Worm (Caenorhabditis elegans) whole organism, late embryonic: Measurements from ENCODE around the gene fbxa-183.
A peak's percentile ranks its signal among the peaks of the same experiment; 100 is the strongest.

ENCODE experiments used
- C08G9.2 ChIP-seq: sonication (generic microtip); optimal IDR thresholded peaks from 2 replicates; lab custom pipeline; 2016; ENCODE audit warnings: mild to moderate bottlenecking, missing genetic modification characterization, moderate library complexity, missing compliant biosample characterization
- C38D4.7 ChIP-seq: fragments of 200-800 bp; sonication (Bioruptor generic); optimal IDR thresholded peaks from 2 replicates; lab custom pipeline; 2018; ENCODE audit warnings: mild to moderate bottlenecking, missing genetic modification characterization, moderate library complexity, missing compliant biosample characterization
- F13H6.1 ChIP-seq: sonication (generic microtip); optimal IDR thresholded peaks from 2 replicates; lab custom pipeline; 2016; ENCODE audit warnings: missing genetic modification characterization, missing compliant biosample characterization
- K09A11.1 ChIP-seq: sonication (generic microtip); optimal IDR thresholded peaks from 2 replicates; lab custom pipeline; 2017; ENCODE audit warnings: antibody characterized with exemption, mild to moderate bottlenecking, missing genetic modification characterization, missing compliant biosample characterization; ENCODE audit not compliant: insufficient read depth
- T23F11.4 ChIP-seq: fragments of 200-800 bp; sonication (Bioruptor generic); optimal IDR thresholded peaks from 2 replicates; lab custom pipeline; 2018; ENCODE audit warnings: mild to moderate bottlenecking, missing genetic modification characterization, missing compliant biosample characterization
- ahr-1 ChIP-seq: sonication (generic microtip); optimal IDR thresholded peaks from 2 replicates; lab custom pipeline; 2016; ENCODE audit warnings: missing genetic modification characterization, missing compliant biosample characterization
- ceh-18 ChIP-seq: sonication (generic microtip); optimal IDR thresholded peaks from 2 replicates; lab custom pipeline; 2016; ENCODE audit warnings: missing genetic modification characterization, missing compliant biosample characterization
- ceh-2 ChIP-seq: sonication (generic microtip); optimal IDR thresholded peaks from 2 replicates; lab custom pipeline; 2016; ENCODE audit warnings: missing genotype, missing genetic modification characterization, missing compliant biosample characterization
- ceh-22 ChIP-seq: sonication (generic microtip); optimal IDR thresholded peaks from 2 replicates; lab custom pipeline; 2017; ENCODE audit warnings: missing biosample characterization, missing genetic modification characterization
- ceh-24 ChIP-seq: sonication (generic microtip); optimal IDR thresholded peaks from 2 replicates; lab custom pipeline; 2016; ENCODE audit warnings: mild to moderate bottlenecking, missing genetic modification characterization, missing compliant biosample characterization
- ceh-34 ChIP-seq: sonication (generic microtip); optimal IDR thresholded peaks from 2 replicates; lab custom pipeline; 2016; ENCODE audit warnings: mild to moderate bottlenecking, missing genetic modification characterization, missing compliant biosample characterization
- ceh-45 ChIP-seq: fragments of 200-800 bp; sonication (Bioruptor generic); IDR thresholded peaks from 2 replicates; pipeline ENCODE4 v1.3.6; 2022; ENCODE audit warnings: missing genetic modification reagents, missing genetic modification characterization, missing compliant biosample characterization
- ceh-48 ChIP-seq: sonication (generic microtip); optimal IDR thresholded peaks from 2 replicates; lab custom pipeline; 2016; ENCODE audit warnings: missing genetic modification characterization, inconsistent platforms, missing compliant biosample characterization
- ceh-9 ChIP-seq: sonication (generic microtip); optimal IDR thresholded peaks from 2 replicates; lab custom pipeline; 2016; ENCODE audit warnings: mild to moderate bottlenecking, missing genetic modification characterization, inconsistent platforms, missing compliant biosample characterization
- dmd-4 ChIP-seq: sonication (generic microtip); optimal IDR thresholded peaks from 2 replicates; lab custom pipeline; 2016; ENCODE audit warnings: borderline replicate concordance, missing genetic modification characterization, missing compliant biosample characterization
- elt-2 ChIP-seq: sonication (generic microtip); optimal IDR thresholded peaks from 2 replicates; lab custom pipeline; 2016; ENCODE audit warnings: missing genetic modification reagents, missing genetic modification characterization, missing compliant biosample characterization
- elt-4 ChIP-seq: sonication (generic microtip); optimal IDR thresholded peaks from 2 replicates; lab custom pipeline; 2016; ENCODE audit warnings: missing genetic modification characterization, missing compliant biosample characterization
- ets-4 ChIP-seq: sonication (generic microtip); optimal IDR thresholded peaks from 2 replicates; lab custom pipeline; 2016; ENCODE audit warnings: missing genetic modification characterization, missing compliant biosample characterization
- eyg-1 ChIP-seq: sonication (generic microtip); optimal IDR thresholded peaks from 2 replicates; lab custom pipeline; 2016; ENCODE audit warnings: missing genotype, missing genetic modification characterization, missing compliant biosample characterization
- fax-1 ChIP-seq: sonication (generic microtip); optimal IDR thresholded peaks from 2 replicates; lab custom pipeline; 2016; ENCODE audit warnings: missing genotype, missing genetic modification characterization, missing compliant biosample characterization
- fkh-10 ChIP-seq: fragments of 150-350 bp; optimal IDR thresholded peaks from 2 replicates; lab custom pipeline; 2014; ENCODE audit warnings: missing biosample characterization, missing genetic modification reagents, missing genetic modification characterization
- fkh-6 ChIP-seq: sonication (generic microtip); optimal IDR thresholded peaks from 2 replicates; lab custom pipeline; 2016; ENCODE audit warnings: missing genetic modification characterization, missing compliant biosample characterization
- gmeb-2 ChIP-seq: sonication (generic microtip); optimal IDR thresholded peaks from 2 replicates; lab custom pipeline; 2016; ENCODE audit warnings: missing genetic modification characterization, inconsistent platforms, missing compliant biosample characterization
- hlh-13 ChIP-seq: fragments of 200-800 bp; sonication (Bioruptor generic); optimal IDR thresholded peaks from 2 replicates; lab custom pipeline; 2018; ENCODE audit warnings: mild to moderate bottlenecking, missing genetic modification characterization, missing compliant biosample characterization
- hlh-15 ChIP-seq: sonication (generic microtip); optimal IDR thresholded peaks from 2 replicates; lab custom pipeline; 2016; ENCODE audit warnings: missing genetic modification characterization, missing compliant biosample characterization
- hlh-30 ChIP-seq: sonication (generic microtip); optimal IDR thresholded peaks from 2 replicates; lab custom pipeline; 2017; ENCODE audit warnings: antibody characterized with exemption, missing genetic modification characterization, missing compliant biosample characterization; ENCODE audit not compliant: insufficient read depth
- hlh-6 ChIP-seq: sonication (generic microtip); optimal IDR thresholded peaks from 2 replicates; lab custom pipeline; 2016; ENCODE audit warnings: missing genotype, missing genetic modification characterization, missing compliant biosample characterization
- hlh-8 ChIP-seq: sonication (generic microtip); optimal IDR thresholded peaks from 2 replicates; lab custom pipeline; 2016; ENCODE audit warnings: missing genotype, missing genetic modification characterization, missing compliant biosample characterization
- lim-6 ChIP-seq: sonication (generic microtip); optimal IDR thresholded peaks from 2 replicates; lab custom pipeline; 2016; ENCODE audit warnings: missing genetic modification characterization, missing compliant biosample characterization
- lin-11 ChIP-seq: fragments of 200-800 bp; sonication (Bioruptor generic); optimal IDR thresholded peaks from 2 replicates; lab custom pipeline; 2018; ENCODE audit warnings: mild to moderate bottlenecking, missing genetic modification characterization, missing compliant biosample characterization
- madf-2 ChIP-seq: sonication (generic microtip); optimal IDR thresholded peaks from 2 replicates; lab custom pipeline; 2017; ENCODE audit warnings: missing genetic modification characterization, missing compliant biosample characterization
- mec-3 ChIP-seq: sonication (generic microtip); optimal IDR thresholded peaks from 2 replicates; lab custom pipeline; 2016; ENCODE audit warnings: borderline replicate concordance, missing genetic modification characterization, missing compliant biosample characterization
- nfya-1 ChIP-seq: sonication (generic microtip); optimal IDR thresholded peaks from 2 replicates; lab custom pipeline; 2017; ENCODE audit warnings: missing genetic modification characterization, mild to moderate bottlenecking, missing compliant biosample characterization, antibody characterized with exemption, moderate library complexity
- nhr-11 ChIP-seq: fragments of 150-350 bp; optimal IDR thresholded peaks from 2 replicates; lab custom pipeline; 2014; ENCODE audit warnings: missing biosample characterization, missing genetic modification characterization
- nhr-232 ChIP-seq: sonication (generic microtip); optimal IDR thresholded peaks from 2 replicates; lab custom pipeline; 2016; ENCODE audit warnings: missing genetic modification characterization, missing compliant biosample characterization
- odd-2 ChIP-seq: sonication (generic microtip); optimal IDR thresholded peaks from 2 replicates; lab custom pipeline; 2017; ENCODE audit warnings: antibody characterized with exemption, mild to moderate bottlenecking, missing genetic modification characterization, missing compliant biosample characterization
- pax-1 ChIP-seq: fragments of 150-350 bp; optimal IDR thresholded peaks from 2 replicates; lab custom pipeline; 2014; ENCODE audit warnings: missing biosample characterization, missing genetic modification characterization
- pha-4 ChIP-seq: fragments of 150-350 bp; optimal IDR thresholded peaks from 2 replicates; lab custom pipeline; 2018; ENCODE audit warnings: missing biosample characterization, missing genetic modification reagents, missing genetic modification characterization
- pqm-1 ChIP-seq: sonication (generic microtip); optimal IDR thresholded peaks from 2 replicates; lab custom pipeline; 2016; ENCODE audit warnings: missing genetic modification characterization, missing compliant biosample characterization
- pros-1 ChIP-seq: fragments of 150-350 bp; optimal IDR thresholded peaks from 2 replicates; lab custom pipeline; 2014; ENCODE audit warnings: missing biosample characterization, missing genetic modification reagents, missing genetic modification characterization
- ref-2 ChIP-seq: sonication (generic microtip); optimal IDR thresholded peaks from 2 replicates; lab custom pipeline; 2016; ENCODE audit warnings: missing genetic modification characterization, missing compliant biosample characterization
- rnt-1 ChIP-seq: sonication (generic microtip); optimal IDR thresholded peaks from 2 replicates; lab custom pipeline; 2016; ENCODE audit warnings: missing genetic modification characterization, missing compliant biosample characterization
- sdc-2 ChIP-seq: sonication (generic microtip); optimal IDR thresholded peaks from 2 replicates; lab custom pipeline; 2016; ENCODE audit warnings: missing genotype, missing genetic modification characterization, missing compliant biosample characterization
- tbx-2 ChIP-seq: sonication (generic microtip); optimal IDR thresholded peaks from 2 replicates; lab custom pipeline; 2016; ENCODE audit warnings: missing genetic modification characterization, missing compliant biosample characterization
- tbx-7 ChIP-seq: sonication (generic microtip); optimal IDR thresholded peaks from 2 replicates; lab custom pipeline; 2016; ENCODE audit warnings: missing genotype, missing genetic modification characterization, missing compliant biosample characterization
- unc-3 ChIP-seq, 2 experiments: fragments of 200-800 bp in 1 of 2; sonication (Bioruptor generic) in 1 of 2; sonication (generic microtip) in 1 of 2; conservative IDR thresholded peaks in 1 of 2; optimal IDR thresholded peaks in 1 of 2; 2 replicates each; pipeline versions ENCODE4 v1.3.6 to Lab custom; 2016 to 2022; ENCODE audit warnings: missing compliant biosample characterization in 2 of 2, missing genetic modification characterization in 2 of 2, missing genetic modification reagents in 1 of 2
- unc-42 ChIP-seq: sonication (generic microtip); optimal IDR thresholded peaks from 2 replicates; lab custom pipeline; 2016; ENCODE audit warnings: missing genotype, missing genetic modification characterization, missing compliant biosample characterization
- unc-55 ChIP-seq: sonication (generic microtip); optimal IDR thresholded peaks from 2 replicates; lab custom pipeline; 2017; ENCODE audit warnings: missing biosample characterization, missing genetic modification reagents, missing genetic modification characterization
- unc-86 ChIP-seq: sonication (generic microtip); optimal IDR thresholded peaks from 2 replicates; lab custom pipeline; 2016; ENCODE audit warnings: missing genetic modification characterization, missing compliant biosample characterization
- zip-5 ChIP-seq: sonication (generic microtip); optimal IDR thresholded peaks from 2 replicates; lab custom pipeline; 2016; ENCODE audit warnings: missing genetic modification characterization, missing compliant biosample characterization
- ztf-16 ChIP-seq: sonication (generic microtip); optimal IDR thresholded peaks from 2 replicates; lab custom pipeline; 2017; ENCODE audit warnings: missing genetic modification characterization, missing compliant biosample characterization

fbxa-183 gene

DNA sequence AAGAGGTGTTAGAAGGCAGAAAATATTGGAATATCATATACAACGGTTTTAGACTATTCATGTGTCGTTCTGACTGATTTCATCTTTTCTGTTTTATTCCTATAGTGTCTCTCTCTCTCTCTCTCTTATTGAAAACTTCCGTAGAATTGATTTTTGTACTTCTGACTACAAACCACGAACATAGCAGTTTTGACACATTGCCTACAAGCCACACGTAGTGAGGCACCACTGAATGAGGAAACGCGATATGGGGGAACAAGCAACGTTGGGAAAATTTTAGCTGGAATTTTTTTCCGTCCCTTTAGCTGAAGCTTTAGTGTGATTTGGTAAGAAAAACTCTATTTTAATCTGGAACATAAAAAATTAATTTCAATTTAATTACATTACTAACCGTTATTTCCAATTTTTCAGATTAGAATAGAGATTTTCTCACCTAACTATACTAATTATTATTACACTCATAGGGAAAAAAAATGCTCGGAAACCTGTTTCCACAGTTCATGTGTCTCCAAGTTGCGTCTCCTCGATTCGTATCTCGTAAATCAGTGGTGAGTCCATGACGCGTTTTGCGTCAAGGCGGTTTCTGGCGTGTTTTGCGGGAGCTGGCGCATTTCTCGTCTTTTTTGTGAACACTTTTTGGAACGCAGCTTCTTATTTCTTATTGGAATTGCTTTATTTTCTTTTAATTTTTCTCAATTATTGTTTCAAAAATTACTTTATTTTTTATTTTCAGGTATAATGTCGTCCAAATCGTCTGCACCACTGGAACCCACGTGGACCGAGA lies 8.1 kb upstream of the fbxa-183 start, which contains the start of the genes nhr-142 and F44E7.9:
Gene nhr-142, minus strand, starts transcription at position 57 of the 784 bp plus-strand sequence.
Gene F44E7.9, plus strand, starts transcription at position 734 of the 784 bp plus-strand sequence.
- TF ChIP-seq pqm-1 (tag; lab: Kevin White, UChicago) (peak; percentile 23), hlh-30 (tag; lab: Kevin White, UChicago) (no peak), ceh-18 (tag; lab: Kevin White, UChicago) (peak; percentile 72), unc-55 (GFP tag; lab: Kevin White, UChicago) (no peak), ceh-9 (tag; lab: Kevin White, UChicago) (no peak), lim-6 (tag; lab: Kevin White, UChicago) (peak; percentile 50), hlh-8 (tag; lab: Kevin White, UChicago) (peak; percentile 2), ahr-1 (peak; percentile 15), ceh-48 (tag; lab: Kevin White, UChicago) (peak; percentile 8), pha-4 (tag; lab: Kevin White, UChicago) (no peak), zip-5 (peak; percentile 81), mec-3 (no peak), elt-2 (tag; lab: Kevin White, UChicago) (peak; percentile 79), madf-2 (tag; lab: Kevin White, UChicago) (peak; percentile 39), hlh-6 (no peak), ceh-22 (tag; lab: Kevin White, UChicago) (no peak), ceh-2 (peak; percentile 78), unc-3 (GFP tag; conservative IDR thresholded peaks at IDR 0.05; lab: Robert Waterston, UW) (no peak), unc-3 (tag; optimal IDR thresholded peaks at IDR 0.05; lab: Kevin White, UChicago) (peak; percentile 40), ets-4 (tag; lab: Kevin White, UChicago) (peak; percentile 71), ref-2 (tag; lab: Kevin White, UChicago) (peak; percentile 70), nhr-11 (tag; lab: Kevin White, UChicago) (no peak), hlh-15 (tag; lab: Kevin White, UChicago) (peak; percentile 49), fkh-6 (tag; lab: Kevin White, UChicago) (no peak), eyg-1 (tag; lab: Kevin White, UChicago) (no peak), rnt-1 (tag; lab: Kevin White, UChicago) (peak; percentile 64), pros-1 (no peak), tbx-7 (tag; lab: Kevin White, UChicago) (peak; percentile 63), tbx-2 (tag; lab: Kevin White, UChicago) (peak; percentile 71), fkh-10 (no peak), lin-11 (tag; lab: Kevin White, UChicago) (no peak), F13H6.1 (peak; percentile 64), dmd-4 (peak; percentile 47), unc-42 (tag; lab: Kevin White, UChicago) (peak; percentile 66), hlh-13 (no peak), ztf-16 (tag; lab: Kevin White, UChicago) (peak; percentile 60), unc-86 (tag; lab: Kevin White, UChicago) (peak; percentile 37), odd-2 (no peak), C38D4.7 (GFP tag; lab: Kevin White, UChicago) (no peak), nfya-1 (tag; lab: Kevin White, UChicago) (peak; percentile 58), ceh-45 (GFP tag; lab: Robert Waterston, UW) (peak; percentile 47; the same call in 1 of the 2 replicates), K09A11.1 (no peak), sdc-2 (peak; percentile 18), fax-1 (tag; lab: Kevin White, UChicago) (peak; percentile 73), pax-1 (tag; lab: Kevin White, UChicago) (no peak), elt-4 (tag; lab: Kevin White, UChicago) (no peak), nhr-232 (peak; percentile 10), ceh-24 (tag; lab: Kevin White, UChicago) (peak; percentile 13), ceh-34 (tag; lab: Kevin White, UChicago) (peak; percentile 60), gmeb-2 (tag; lab: Kevin White, UChicago) (no peak), C08G9.2 (tag; lab: Kevin White, UChicago) (peak; percentile 80), T23F11.4 (GFP tag; lab: Kevin White, UChicago) (peak; percentile 26)
